Worm (Caenorhabditis elegans) whole organism, early embryonic: ENCODE measurements around the gene srh-10.

Experiments
- B0310.2 ChIP-seq: sonication (generic microtip); optimal IDR thresholded peaks from 2 replicates; lab custom pipeline; 2016; ENCODE audit warnings: mild to moderate bottlenecking, missing genetic modification characterization, missing compliant biosample characterization
- ama-1 ChIP-seq: fragments of 150-350 bp; optimal IDR thresholded peaks from 2 replicates; lab custom pipeline; 2014
- ceh-13 ChIP-seq: fragments of 200-800 bp; sonication (Bioruptor generic); optimal IDR thresholded peaks from 2 replicates; lab custom pipeline; 2018; ENCODE audit warnings: mild to moderate bottlenecking, missing genetic modification characterization, missing compliant biosample characterization
- ets-7 ChIP-seq: sonication (generic microtip); optimal IDR thresholded peaks from 2 replicates; lab custom pipeline; 2016; ENCODE audit warnings: missing genotype, missing genetic modification characterization, missing compliant biosample characterization
- hmg-4 ChIP-seq: fragments of 200-800 bp; sonication (Bioruptor generic); optimal IDR thresholded peaks from 2 replicates; lab custom pipeline; 2018; ENCODE audit warnings: mild to moderate bottlenecking, missing genetic modification characterization, missing compliant biosample characterization
- pes-1 ChIP-seq: fragments of 200-800 bp; sonication (Bioruptor generic); IDR thresholded peaks from 2 replicates; pipeline ENCODE4 v1.3.6; 2022; ENCODE audit warnings: missing genetic modification reagents, missing genetic modification characterization, missing compliant biosample characterization

DNA sequence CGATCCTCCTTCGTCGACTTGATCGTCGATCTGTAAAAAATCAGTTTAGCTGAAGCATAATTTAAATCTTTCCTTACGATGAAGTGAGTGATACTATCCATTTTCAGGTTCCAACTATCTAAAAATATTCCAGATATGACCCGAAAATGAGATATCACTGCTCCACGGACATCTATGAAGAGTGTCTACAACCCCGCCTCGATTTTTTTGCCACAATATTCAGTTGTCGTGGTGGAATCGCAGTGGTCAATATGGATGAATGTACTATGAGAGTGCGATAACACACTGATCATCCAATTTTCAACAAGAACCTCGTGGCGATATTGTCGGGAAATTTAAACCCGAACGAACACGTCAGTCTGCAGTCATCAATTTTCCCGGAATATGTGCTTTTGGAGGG is 25.6 kb downstream of the srh-10 start, which contains the start of gene R01B10.2:
- TF ChIP-seq hmg-4 (GFP tag; lab: Kevin White, UChicago) (no peak), ama-1 (no peak), ets-7 (tag; lab: Kevin White, UChicago) (no peak), pes-1 (GFP tag; lab: Robert Waterston, UW) (no peak), B0310.2 (tag; lab: Kevin White, UChicago) (no peak), ceh-13 (no peak)
